Worm (Caenorhabditis elegans) whole organism, L4 larva: ENCODE measurements around the gene pat-6.

Experiments
- F44E2.7 ChIP-seq: fragments of 200-800 bp; sonication (Bioruptor generic); IDR thresholded peaks from 2 replicates; pipeline ENCODE4 v2.1.2; 2022; ENCODE audit warnings: missing genetic modification characterization, missing compliant biosample characterization
- R02D3.7 ChIP-seq: fragments of 150-350 bp; sonication (generic microtip); optimal IDR thresholded peaks from 3 replicates; lab custom pipeline; 2014; ENCODE audit warnings: missing biosample characterization, missing genetic modification characterization
- T26A8.4 ChIP-seq: fragments of 200-800 bp; sonication (Bioruptor generic); IDR thresholded peaks from 2 replicates; pipeline ENCODE4 v1.3.6; 2022; ENCODE audit warnings: missing genetic modification characterization, missing compliant biosample characterization
- Y75B8A.6 ChIP-seq: fragments of 200-800 bp; sonication (Bioruptor generic); IDR thresholded peaks from 2 replicates; pipeline ENCODE4 v1.3.6; 2022; ENCODE audit warnings: missing genetic modification reagents, missing genetic modification characterization, missing compliant biosample characterization
- aha-1 ChIP-seq: fragments of 150-350 bp; peaks from one replicate; lab custom pipeline; 2014; ENCODE audit warnings: missing biosample characterization, missing genetic modification characterization
- aly-2 ChIP-seq: sonication (generic microtip); optimal IDR thresholded peaks from 2 replicates; lab custom pipeline; 2018; ENCODE audit warnings: missing biosample characterization, missing genetic modification characterization
- ceh-20 ChIP-seq: fragments of 200-800 bp; sonication (Bioruptor generic); IDR thresholded peaks from 2 replicates; pipeline ENCODE4 v1.3.6; 2022; ENCODE audit warnings: missing genetic modification reagents, missing genetic modification characterization, missing compliant biosample characterization
- ceh-44 ChIP-seq: fragments of 200-800 bp; sonication (Bioruptor generic); IDR thresholded peaks from 2 replicates; pipeline ENCODE4 v1.3.6; 2022; ENCODE audit warnings: missing genetic modification reagents, missing genetic modification characterization, missing compliant biosample characterization
- ces-1 ChIP-seq: fragments of 150-350 bp; sonication (generic microtip); optimal IDR thresholded peaks from 4 replicates; lab custom pipeline; 2014; ENCODE audit warnings: missing biosample characterization, missing genetic modification reagents, missing genetic modification characterization
- daf-16 ChIP-seq, 3 experiments: sonication (generic microtip); optimal IDR thresholded peaks; 2 replicates each; lab custom pipeline; 2016 to 2017; ENCODE audit warnings: missing genetic modification characterization in 3 of 3, missing genetic modification reagents in 3 of 3, mild to moderate bottlenecking in 2 of 3, missing compliant biosample characterization in 2 of 3, missing biosample characterization in 1 of 3, moderate library complexity in 1 of 3
- daf-19 ChIP-seq: fragments of 200-800 bp; sonication (Bioruptor generic); conservative IDR thresholded peaks from 2 replicates; pipeline ENCODE4 v1.3.6; 2022; ENCODE audit warnings: missing genetic modification characterization, missing compliant biosample characterization
- dmd-6 ChIP-seq: fragments of 200-800 bp; sonication (Bioruptor generic); IDR thresholded peaks from 2 replicates; pipeline ENCODE4 v1.3.6; 2022; ENCODE audit warnings: missing genetic modification reagents, missing genetic modification characterization, missing compliant biosample characterization
- dpl-1 ChIP-seq: fragments of 150-350 bp; optimal IDR thresholded peaks from 2 replicates; lab custom pipeline; 2014; ENCODE audit warnings: missing biosample characterization, missing genetic modification reagents, missing genetic modification characterization
- dve-1 ChIP-seq: sonication (generic microtip); optimal IDR thresholded peaks from 2 replicates; lab custom pipeline; 2017; ENCODE audit warnings: antibody characterized with exemption, mild to moderate bottlenecking, missing genetic modification characterization, missing compliant biosample characterization; ENCODE audit not compliant: insufficient read depth
- fos-1 ChIP-seq: fragments of 150-350 bp; optimal IDR thresholded peaks from 2 replicates; lab custom pipeline; 2014; ENCODE audit warnings: missing biosample characterization, missing genetic modification characterization
- hlh-30 ChIP-seq: sonication (generic microtip); optimal IDR thresholded peaks from 2 replicates; lab custom pipeline; 2017; ENCODE audit warnings: antibody characterized with exemption, mild to moderate bottlenecking, missing genetic modification characterization, missing compliant biosample characterization; ENCODE audit not compliant: insufficient read depth
- jun-1 ChIP-seq: fragments of 150-350 bp; optimal IDR thresholded peaks from 2 replicates; lab custom pipeline; 2014; ENCODE audit warnings: missing biosample characterization, missing genetic modification reagents, missing genetic modification characterization
- lin-13 ChIP-seq: fragments of 150-350 bp; optimal IDR thresholded peaks from 2 replicates; lab custom pipeline; 2014; ENCODE audit warnings: missing biosample characterization, missing genetic modification reagents, missing genetic modification characterization
- lin-15B ChIP-seq: fragments of 150-350 bp; sonication (generic microtip); optimal IDR thresholded peaks from 3 replicates; lab custom pipeline; 2014; ENCODE audit warnings: missing biosample characterization, missing genetic modification characterization
- lsy-2 ChIP-seq, 2 experiments: fragments of 150-350 bp in 1 of 2; sonication (generic microtip) in 1 of 2; optimal IDR thresholded peaks; 2 replicates each; lab custom pipeline; 2014 to 2017; ENCODE audit warnings: missing biosample characterization in 2 of 2, missing genetic modification characterization in 2 of 2
- mes-2 ChIP-seq: sonication (generic microtip); optimal IDR thresholded peaks from 2 replicates; lab custom pipeline; 2016; ENCODE audit warnings: missing genotype, mild to moderate bottlenecking, missing genetic modification characterization, missing compliant biosample characterization; ENCODE audit not compliant: poor library complexity, severe bottlenecking
- mxl-2 ChIP-seq: fragments of 200-800 bp; sonication (Bioruptor generic); conservative IDR thresholded peaks from 2 replicates; pipeline ENCODE4 v1.3.6; 2022; ENCODE audit warnings: missing genetic modification reagents, missing genetic modification characterization, missing compliant biosample characterization
- mxl-3 ChIP-seq: fragments of 200-800 bp; sonication (Bioruptor generic); optimal IDR thresholded peaks from 2 replicates; lab custom pipeline; 2018; ENCODE audit warnings: mild to moderate bottlenecking, missing genetic modification characterization, missing compliant biosample characterization
- nhr-10 ChIP-seq: fragments of 150-350 bp; optimal IDR thresholded peaks from 2 replicates; lab custom pipeline; 2014; ENCODE audit warnings: missing biosample characterization, missing genetic modification characterization
- nhr-102 ChIP-seq: sonication (generic microtip); optimal IDR thresholded peaks from 2 replicates; lab custom pipeline; 2016; ENCODE audit warnings: mild to moderate bottlenecking, missing genetic modification characterization, moderate library complexity, missing compliant biosample characterization
- nhr-25 ChIP-seq: sonication (generic microtip); optimal IDR thresholded peaks from 2 replicates; lab custom pipeline; 2017; ENCODE audit warnings: missing genetic modification characterization, mild to moderate bottlenecking, missing compliant biosample characterization, antibody characterized with exemption, moderate library complexity, borderline replicate concordance; ENCODE audit not compliant: insufficient read depth
- nhr-28 ChIP-seq: fragments of 150-350 bp; optimal IDR thresholded peaks from 2 replicates; lab custom pipeline; 2014; ENCODE audit warnings: missing biosample characterization, missing genetic modification characterization
- nhr-77 ChIP-seq: fragments of 150-350 bp; optimal IDR thresholded peaks from 2 replicates; lab custom pipeline; 2014; ENCODE audit warnings: missing biosample characterization, missing genetic modification characterization
- php-3 ChIP-seq: fragments of 200-800 bp; sonication (Bioruptor generic); IDR thresholded peaks from 2 replicates; pipeline ENCODE4 v1.3.6; 2022; ENCODE audit warnings: missing genetic modification reagents, missing genetic modification characterization, missing compliant biosample characterization
- pqm-1 ChIP-seq: sonication (generic microtip); optimal IDR thresholded peaks from 2 replicates; lab custom pipeline; 2017; ENCODE audit warnings: missing biosample characterization, missing genetic modification characterization
- saeg-2 ChIP-seq: fragments of 200-800 bp; sonication (Bioruptor generic); IDR thresholded peaks from 2 replicates; pipeline ENCODE4 v1.3.6; 2022; ENCODE audit warnings: missing genetic modification reagents, missing genetic modification characterization, missing compliant biosample characterization
- spr-3 ChIP-seq: fragments of 200-800 bp; sonication (Bioruptor generic); optimal IDR thresholded peaks from 2 replicates; lab custom pipeline; 2018; ENCODE audit warnings: mild to moderate bottlenecking, missing genetic modification characterization, missing compliant biosample characterization
- tra-1 ChIP-seq: fragments of 200-800 bp; sonication (Bioruptor generic); IDR thresholded peaks from 2 replicates; pipeline ENCODE4 v1.3.6; 2022; ENCODE audit warnings: missing genetic modification reagents, missing genetic modification characterization, missing compliant biosample characterization
- unc-62 ChIP-seq, 3 experiments: fragments of 150-350 bp in 1 of 3; sonication (generic microtip); optimal IDR thresholded peaks in 2 of 3; peaks in 1 of 3; 1 replicate in 1 of 3; 2 replicates in 2 of 3; lab custom pipeline; 2014 to 2017; ENCODE audit warnings: missing biosample characterization in 3 of 3, missing genetic modification characterization in 3 of 3, missing genetic modification reagents in 3 of 3, missing genotype in 1 of 3
- vab-7 ChIP-seq: fragments of 200-800 bp; sonication (Bioruptor generic); IDR thresholded peaks from 2 replicates; pipeline ENCODE4 v1.3.6; 2022; ENCODE audit warnings: missing genetic modification reagents, missing genetic modification characterization, missing compliant biosample characterization
- zfp-2 ChIP-seq: sonication (generic microtip); optimal IDR thresholded peaks from 2 replicates; lab custom pipeline; 2016; ENCODE audit warnings: mild to moderate bottlenecking, missing genetic modification characterization, missing compliant biosample characterization
- zfp-3 ChIP-seq: fragments of 200-800 bp; sonication (Bioruptor generic); conservative IDR thresholded peaks from 2 replicates; pipeline ENCODE4 v1.3.6; 2022; ENCODE audit warnings: missing genetic modification reagents, missing genetic modification characterization, missing compliant biosample characterization
- ztf-11 ChIP-seq: fragments of 150-350 bp; optimal IDR thresholded peaks from 2 replicates; lab custom pipeline; 2014; ENCODE audit warnings: missing biosample characterization, missing genetic modification characterization

Gene pat-6

ce11 chrIV:247494-247893 lies 16.5 kb downstream of the pat-6 start (continued):
- TF ChIP-seq ceh-20 (GFP tag; lab: Robert Waterston, UW) (peak; percentile 51; the same call in 1 of the 2 replicates), hlh-30 (peak; percentile 85), daf-16 (GFP tag; optimal IDR thresholded peaks at IDR 0.05; lab: Kevin White, UChicago) (no peak), daf-16 (tag; optimal IDR thresholded peaks at IDR 0.05; lab: Kevin White, UChicago) (no peak), ceh-44 (GFP tag; lab: Robert Waterston, UW) (no peak), ztf-11 (no peak), jun-1 (no peak), Y75B8A.6 (GFP tag; lab: Robert Waterston, UW) (no peak), unc-62 (GFP tag; optimal IDR thresholded peaks at IDR 0.05 in 1 of 2; lab: Kevin White, UChicago) (peak in 1 of 2 experiments; percentile 88), unc-62 (tag; optimal IDR thresholded peaks at IDR 0.05; lab: Kevin White, UChicago) (no peak), zfp-3 (no peak), dpl-1 (GFP tag; lab: Kevin White, UChicago) (no peak), tra-1 (GFP tag; lab: Robert Waterston, UW) (0 out of 2 replicates have a peak, but pooled peaks have one; percentile 47), lin-13 (GFP tag; lab: Kevin White, UChicago) (peak; percentile 2), daf-19 (no peak), aly-2 (tag; lab: Kevin White, UChicago) (no peak), dmd-6 (GFP tag; lab: Robert Waterston, UW) (peak; percentile 13; the same call in 1 of the 2 replicates), mxl-3 (GFP tag; lab: Kevin White, UChicago) (peak; percentile 73)

- TF ChIP-seq lin-15B (no peak), dve-1 (tag; lab: Kevin White, UChicago) (no peak), nhr-28 (tag; lab: Kevin White, UChicago) (peak; percentile 5), mxl-2 (GFP tag; lab: Robert Waterston, UW) (no peak), R02D3.7 (tag; lab: Kevin White, UChicago) (peak; percentile 6)
- TF ChIP-seq, all 104 proteins: peak for 2
Measured at ce11 chrIV:244843-245242, 19.2 kb downstream of the pat-6 start, which contains the start of gene aass-1. Gene aass-1, plus strand, starts transcription at chrIV:245143.

DNA sequence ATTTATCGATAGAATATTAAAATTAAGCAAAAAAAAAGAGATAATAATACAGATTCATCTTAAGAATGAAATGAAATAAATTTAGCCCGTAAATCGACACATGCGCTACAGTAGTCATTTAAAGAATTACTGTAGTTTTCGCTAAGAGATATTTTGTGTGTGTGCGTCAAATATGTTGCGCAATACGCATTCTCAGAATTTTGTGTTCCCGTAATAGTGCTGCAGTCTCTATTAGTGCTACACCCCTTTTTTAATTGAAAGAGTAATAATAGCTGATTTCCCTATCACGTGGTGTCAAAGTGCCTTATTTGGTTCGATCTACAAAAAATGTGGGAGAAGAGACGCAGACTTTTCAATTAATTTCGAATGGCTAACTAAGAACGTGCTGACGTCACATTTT lies 19.8 kb downstream of the pat-6 start:
- no peak for TF ChIP-seq vab-7 (GFP tag; lab: Robert Waterston, UW)
- TF ChIP-seq zfp-2 = no peak
- TF ChIP-seq mxl-2 (GFP tag; lab: Robert Waterston, UW) = no peak
- no peak for TF ChIP-seq F44E2.7 (GFP tag; lab: Robert Waterston, UW)
- no peak for TF ChIP-seq nhr-10
- TF ChIP-seq saeg-2 = no peak
- TF ChIP-seq T26A8.4 (GFP tag; lab: Robert Waterston, UW) = no peak
- no peak for TF ChIP-seq fos-1
- no peak for TF ChIP-seq pqm-1 (tag; lab: Kevin White, UChicago)
- TF ChIP-seq nhr-102 = no peak
- no peak for TF ChIP-seq nhr-25 (tag; lab: Kevin White, UChicago)
- TF ChIP-seq, all 104 proteins: peak for 0

DNA sequence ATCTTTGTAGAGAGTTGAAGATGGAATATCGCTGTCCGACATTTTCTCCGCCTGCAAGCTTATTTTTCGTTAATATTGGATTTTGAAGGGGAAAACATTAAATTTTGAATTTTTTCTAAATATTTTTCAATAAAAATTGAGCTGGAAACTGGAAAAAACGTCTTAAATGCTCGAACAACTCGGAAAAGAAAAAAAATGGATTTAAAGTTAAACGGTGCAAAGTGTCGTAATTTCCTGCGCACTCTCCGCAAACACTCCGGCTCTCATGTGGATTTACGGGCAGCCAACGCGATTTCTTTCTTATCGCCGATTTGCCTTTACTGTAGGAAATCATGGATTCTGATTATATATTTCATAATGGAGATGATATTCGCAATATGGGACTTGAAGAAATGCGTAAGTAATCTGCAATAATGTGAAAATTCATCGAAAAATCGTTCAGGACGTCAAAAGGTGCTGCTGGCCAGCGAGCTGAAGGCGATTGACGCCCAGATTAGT lies 23.7 kb downstream of the pat-6 start, which contains the start of the genes fnta-1 and cogc-8:
fnta-1 (minus strand) TSS at position 51 of the 498 bp plus-strand sequence.
cogc-8 (plus strand) TSS at position 195 of the 498 bp plus-strand sequence.
- TF ChIP-seq ces-1 (GFP tag; lab: Kevin White, UChicago) = no peak
- TF ChIP-seq php-3 = no peak
- no peak for TF ChIP-seq dmd-6 (GFP tag; lab: Robert Waterston, UW)
- TF ChIP-seq R02D3.7 (tag; lab: Kevin White, UChicago) = peak; percentile 88
- peak; percentile 48 for TF ChIP-seq dve-1 (tag; lab: Kevin White, UChicago)
- peak in 1 of 2 experiments; percentile 37 for TF ChIP-seq lsy-2 (tag; optimal IDR thresholded peaks at IDR 0.05; lab: Kevin White, UChicago)
- no peak for TF ChIP-seq spr-3 (GFP tag; lab: Kevin White, UChicago)
- no peak for TF ChIP-seq lin-13 (GFP tag; lab: Kevin White, UChicago)
- peak; percentile 62 for TF ChIP-seq mes-2 (tag; lab: Kevin White, UChicago)
- no peak for TF ChIP-seq nhr-102
- peak; percentile 85 for TF ChIP-seq aha-1
- no peak for TF ChIP-seq nhr-77 (tag; lab: Kevin White, UChicago)
- no peak for TF ChIP-seq unc-62 (GFP tag; optimal IDR thresholded peaks at IDR 0.05 in 1 of 2; lab: Kevin White, UChicago)
- no peak for TF ChIP-seq unc-62 (tag; optimal IDR thresholded peaks at IDR 0.05; lab: Kevin White, UChicago)
- peak; percentile 49 for TF ChIP-seq dpl-1 (GFP tag; lab: Kevin White, UChicago)
